Fruit fly (Drosophila melanogaster) whole organism, embryonic: ENCODE results near the gene yellow-e3.

Experiments used
- Abd-B ChIP-seq: fragments of 200-800 bp; sonication (Bioruptor generic); optimal IDR thresholded peaks from 2 replicates; lab custom pipeline; 2018; ENCODE audit warnings: missing biosample characterization, mild to moderate bottlenecking, missing genetic modification characterization, moderate library complexity
- Awh ChIP-seq: fragments of 200-800 bp; sonication (Bioruptor generic); IDR thresholded peaks from 2 replicates; pipeline ENCODE4, ENCODE4 v1.3.6; 2022; ENCODE audit warnings: missing biosample characterization, missing genetic modification characterization
- B-H2 ChIP-seq: fragments of 200-800 bp; sonication (Bioruptor generic); optimal IDR thresholded peaks from 2 replicates; lab custom pipeline; 2018; ENCODE audit warnings: missing biosample characterization, mild to moderate bottlenecking, missing genetic modification characterization
- Blimp-1 ChIP-seq: fragments of 200-800 bp; sonication (Bioruptor generic); optimal IDR thresholded peaks from 3 replicates; lab custom pipeline; 2018; ENCODE audit warnings: missing biosample characterization, missing genetic modification characterization, mild to moderate bottlenecking, moderate library complexity, missing genetic modification reagents
- CG10274 ChIP-seq: fragments of 200-800 bp; sonication (Bioruptor generic); optimal IDR thresholded peaks from 3 replicates; lab custom pipeline; 2017; ENCODE audit warnings: missing biosample characterization, mild to moderate bottlenecking, missing genetic modification characterization
- CG10366 ChIP-seq: fragments of 200-800 bp; sonication (Bioruptor generic); IDR thresholded peaks from 2 replicates; pipeline ENCODE4 v1.3.6; 2022; ENCODE audit warnings: missing biosample characterization, missing genetic modification characterization
- CG10431 ChIP-seq: fragments of 200-800 bp; sonication (Bioruptor generic); optimal IDR thresholded peaks from 3 replicates; lab custom pipeline; 2018; ENCODE audit warnings: missing biosample characterization, mild to moderate bottlenecking, missing genetic modification characterization
- CG1233 ChIP-seq: fragments of 200-800 bp; sonication (Bioruptor generic); optimal IDR thresholded peaks from 4 replicates; lab custom pipeline; 2018; ENCODE audit warnings: missing biosample characterization, mild to moderate bottlenecking, missing genetic modification characterization
- CG15479 ChIP-seq: fragments of 200-800 bp; sonication (Bioruptor generic); optimal IDR thresholded peaks from 3 replicates; lab custom pipeline; 2019; ENCODE audit warnings: missing biosample characterization, mild to moderate bottlenecking, missing genetic modification characterization, moderate library complexity
- CG17361 ChIP-seq: fragments of 200-800 bp; sonication (Bioruptor generic); IDR thresholded peaks from 3 replicates; pipeline ENCODE4 v1.3.6; 2022; ENCODE audit warnings: missing biosample characterization, missing genetic modification characterization
- CG17612 ChIP-seq: fragments of 200-800 bp; sonication (Bioruptor generic); IDR thresholded peaks from 2 replicates; pipeline ENCODE4 v1.3.6; 2022; ENCODE audit warnings: missing biosample characterization, missing genetic modification characterization
- CG3065 ChIP-seq: fragments of 200-800 bp; sonication (Bioruptor generic); optimal IDR thresholded peaks from 2 replicates; lab custom pipeline; 2016; ENCODE audit warnings: missing biosample characterization, missing genetic modification characterization
- CG31441 ChIP-seq: fragments of 200-800 bp; sonication (Bioruptor generic); IDR thresholded peaks from 2 replicates; pipeline ENCODE4 v1.3.6; 2022; ENCODE audit warnings: missing biosample characterization, missing genetic modification characterization
- CG3995 ChIP-seq: fragments of 200-800 bp; sonication (Bioruptor generic); optimal IDR thresholded peaks from 3 replicates; lab custom pipeline; 2016; ENCODE audit warnings: missing biosample characterization, missing genetic modification characterization
- CG6272 ChIP-seq: fragments of 200-800 bp; sonication (Bioruptor generic); IDR thresholded peaks from 2 replicates; pipeline ENCODE4 v1.3.6; 2022; ENCODE audit warnings: missing biosample characterization, missing genetic modification characterization
- CG6683 ChIP-seq: fragments of 200-800 bp; sonication (Bioruptor generic); optimal IDR thresholded peaks from 2 replicates; lab custom pipeline; 2017; ENCODE audit warnings: missing biosample characterization, mild to moderate bottlenecking, missing genetic modification characterization, missing genetic modification reagents
- CG7839 ChIP-seq: fragments of 200-800 bp; sonication (Bioruptor generic); optimal IDR thresholded peaks from 3 replicates; lab custom pipeline; 2018; ENCODE audit warnings: missing biosample characterization, mild to moderate bottlenecking, missing genetic modification characterization, moderate library complexity
- CG7963 ChIP-seq: fragments of 200-800 bp; sonication (Bioruptor generic); IDR thresholded peaks from 3 replicates; pipeline ENCODE4 v1.3.6; 2022; ENCODE audit warnings: missing biosample characterization, missing genetic modification characterization; ENCODE audit not compliant: partially characterized antibody
- CG9437 ChIP-seq: fragments of 200-800 bp; sonication (Bioruptor generic); optimal IDR thresholded peaks from 2 replicates; lab custom pipeline; 2018; ENCODE audit warnings: missing biosample characterization, mild to moderate bottlenecking, missing genetic modification characterization
- CG9932 ChIP-seq: fragments of 200-800 bp; sonication (Bioruptor generic); IDR thresholded peaks from 2 replicates; pipeline ENCODE4 v1.3.6; 2022; ENCODE audit warnings: missing biosample characterization, missing genetic modification characterization
- CkIIα-i1 ChIP-seq: fragments of 200-800 bp; sonication (Bioruptor generic); IDR thresholded peaks from 2 replicates; pipeline ENCODE4 v1.3.6; 2022; ENCODE audit warnings: missing biosample characterization, missing genetic modification characterization
- Dll ChIP-seq: fragments of 200-800 bp; sonication (Bioruptor generic); IDR thresholded peaks from 4 replicates; pipeline ENCODE4 v1.3.6; 2022; ENCODE audit warnings: missing biosample characterization, missing genetic modification characterization; ENCODE audit not compliant: partially characterized antibody
- E2f2 ChIP-seq: fragments of 200-800 bp; sonication (Bioruptor generic); IDR thresholded peaks from 2 replicates; pipeline ENCODE4 v1.3.6; 2022; ENCODE audit warnings: missing biosample characterization, missing genetic modification characterization
- ERR ChIP-seq: fragments of 200-800 bp; sonication (Bioruptor generic); optimal IDR thresholded peaks from 2 replicates; lab custom pipeline; 2016; ENCODE audit warnings: missing biosample characterization, missing genetic modification characterization
- Fer1 ChIP-seq: fragments of 200-800 bp; sonication (Bioruptor generic); optimal IDR thresholded peaks from 2 replicates; lab custom pipeline; 2017; ENCODE audit warnings: missing biosample characterization, mild to moderate bottlenecking, missing genetic modification characterization
- Fer2 ChIP-seq: fragments of 200-800 bp; sonication (Bioruptor generic); optimal IDR thresholded peaks from 2 replicates; lab custom pipeline; 2018; ENCODE audit warnings: missing biosample characterization, mild to moderate bottlenecking, missing genetic modification characterization, moderate library complexity
- H15 ChIP-seq: fragments of 200-800 bp; sonication (Bioruptor generic); IDR thresholded peaks from 3 replicates; pipeline ENCODE4 v1.3.6; 2022; ENCODE audit warnings: missing biosample characterization, missing genetic modification characterization
- H2.0 ChIP-seq: fragments of 200-800 bp; sonication (Bioruptor generic); IDR thresholded peaks from 2 replicates; pipeline ENCODE4 v1.3.6; 2022; ENCODE audit warnings: missing biosample characterization, missing genetic modification characterization
- HLH4C ChIP-seq: fragments of 200-800 bp; sonication (Bioruptor generic); IDR thresholded peaks from 3 replicates; pipeline ENCODE4 v1.3.6; 2022; ENCODE audit warnings: missing biosample characterization, missing genetic modification characterization; ENCODE audit not compliant: partially characterized antibody
- Max ChIP-seq: fragments of 200-800 bp; sonication (Bioruptor generic); optimal IDR thresholded peaks from 2 replicates; lab custom pipeline; 2016; ENCODE audit warnings: missing biosample characterization, mild to moderate bottlenecking, missing genetic modification characterization
- Mes4 ChIP-seq: fragments of 200-800 bp; sonication (Bioruptor generic); optimal IDR thresholded peaks from 2 replicates; lab custom pipeline; 2016; ENCODE audit warnings: missing biosample characterization, missing genetic modification characterization
- PHDP ChIP-seq: fragments of 200-800 bp; sonication (Bioruptor generic); optimal IDR thresholded peaks from 3 replicates; lab custom pipeline; 2018; ENCODE audit warnings: missing biosample characterization, mild to moderate bottlenecking, missing genetic modification characterization, moderate library complexity
- Poxn ChIP-seq: fragments of 200-800 bp; sonication (Bioruptor generic); IDR thresholded peaks from 2 replicates; pipeline ENCODE4 v1.3.6; 2022; ENCODE audit warnings: missing biosample characterization, missing genetic modification characterization
- Side ChIP-seq: fragments of 200-800 bp; sonication (Bioruptor generic); optimal IDR thresholded peaks from 2 replicates; lab custom pipeline; 2016; ENCODE audit warnings: missing biosample characterization, missing genetic modification characterization
- Tbp ChIP-seq: fragments of >200 bp; optimal IDR thresholded peaks from 2 replicates; lab custom pipeline; 2018; ENCODE audit warnings: missing biosample characterization, missing genetic modification characterization
- Usf ChIP-seq: fragments of 200-800 bp; sonication (Bioruptor generic); optimal IDR thresholded peaks from 2 replicates; lab custom pipeline; 2017; ENCODE audit warnings: missing genotype, missing biosample characterization, missing genetic modification characterization
- ab ChIP-seq: fragments of 200-800 bp; sonication (Bioruptor generic); optimal IDR thresholded peaks from 2 replicates; lab custom pipeline; 2016; ENCODE audit warnings: missing biosample characterization, missing genetic modification characterization
- ap ChIP-seq: fragments of 200-800 bp; sonication (Bioruptor generic); IDR thresholded peaks from 2 replicates; pipeline ENCODE4 v1.3.6; 2022; ENCODE audit warnings: missing biosample characterization, missing genetic modification characterization
- bab2 ChIP-seq: fragments of 200-800 bp; sonication (Bioruptor generic); optimal IDR thresholded peaks from 2 replicates; lab custom pipeline; 2016; ENCODE audit warnings: missing biosample characterization, missing genetic modification characterization
- cg ChIP-seq: fragments of 200-800 bp; sonication (Bioruptor generic); optimal IDR thresholded peaks from 3 replicates; lab custom pipeline; 2019; ENCODE audit warnings: missing biosample characterization, mild to moderate bottlenecking, missing genetic modification characterization, moderate library complexity
- dati ChIP-seq: fragments of 200-800 bp; sonication (Bioruptor generic); IDR thresholded peaks from 2 replicates; pipeline ENCODE4 v1.3.6; 2022; ENCODE audit warnings: missing biosample characterization, missing genetic modification characterization
- gsb ChIP-seq: fragments of 200-800 bp; sonication (Bioruptor generic); IDR thresholded peaks from 2 replicates; pipeline ENCODE4 v1.3.6; 2022; ENCODE audit warnings: missing biosample characterization, missing genetic modification characterization
- onecut ChIP-seq: fragments of 200-800 bp; sonication (Bioruptor generic); IDR thresholded peaks from 2 replicates; pipeline ENCODE4 v1.3.6; 2022; ENCODE audit warnings: missing biosample characterization, missing genetic modification characterization
- pho ChIP-seq: fragments of 200-800 bp; sonication (Bioruptor generic); optimal IDR thresholded peaks from 2 replicates; lab custom pipeline; 2016; ENCODE audit warnings: missing biosample characterization, missing genetic modification characterization
- sens ChIP-seq: fragments of 200-800 bp; sonication (Bioruptor generic); peaks from one replicate; lab custom pipeline; 2016; ENCODE audit warnings: missing biosample characterization, missing genetic modification characterization
- shn ChIP-seq: fragments of 200-800 bp; sonication (Bioruptor generic); optimal IDR thresholded peaks from 3 replicates; lab custom pipeline; 2016; ENCODE audit warnings: missing biosample characterization, missing genetic modification characterization
- slbo ChIP-seq: fragments of 200-800 bp; sonication (Bioruptor generic); IDR thresholded peaks from 2 replicates; pipeline ENCODE4 v1.3.6; 2022; ENCODE audit warnings: missing biosample characterization, missing genetic modification characterization
- tin ChIP-seq: fragments of 200-800 bp; sonication (Bioruptor generic); optimal IDR thresholded peaks from 3 replicates; lab custom pipeline; 2016; ENCODE audit warnings: missing biosample characterization, missing genetic modification characterization
- zfh1 ChIP-seq: fragments of 200-800 bp; sonication (Bioruptor generic); IDR thresholded peaks from 3 replicates; pipeline ENCODE4 v1.3.6; 2022; ENCODE audit warnings: missing biosample characterization, missing genetic modification characterization

Gene yellow-e3

DNA sequence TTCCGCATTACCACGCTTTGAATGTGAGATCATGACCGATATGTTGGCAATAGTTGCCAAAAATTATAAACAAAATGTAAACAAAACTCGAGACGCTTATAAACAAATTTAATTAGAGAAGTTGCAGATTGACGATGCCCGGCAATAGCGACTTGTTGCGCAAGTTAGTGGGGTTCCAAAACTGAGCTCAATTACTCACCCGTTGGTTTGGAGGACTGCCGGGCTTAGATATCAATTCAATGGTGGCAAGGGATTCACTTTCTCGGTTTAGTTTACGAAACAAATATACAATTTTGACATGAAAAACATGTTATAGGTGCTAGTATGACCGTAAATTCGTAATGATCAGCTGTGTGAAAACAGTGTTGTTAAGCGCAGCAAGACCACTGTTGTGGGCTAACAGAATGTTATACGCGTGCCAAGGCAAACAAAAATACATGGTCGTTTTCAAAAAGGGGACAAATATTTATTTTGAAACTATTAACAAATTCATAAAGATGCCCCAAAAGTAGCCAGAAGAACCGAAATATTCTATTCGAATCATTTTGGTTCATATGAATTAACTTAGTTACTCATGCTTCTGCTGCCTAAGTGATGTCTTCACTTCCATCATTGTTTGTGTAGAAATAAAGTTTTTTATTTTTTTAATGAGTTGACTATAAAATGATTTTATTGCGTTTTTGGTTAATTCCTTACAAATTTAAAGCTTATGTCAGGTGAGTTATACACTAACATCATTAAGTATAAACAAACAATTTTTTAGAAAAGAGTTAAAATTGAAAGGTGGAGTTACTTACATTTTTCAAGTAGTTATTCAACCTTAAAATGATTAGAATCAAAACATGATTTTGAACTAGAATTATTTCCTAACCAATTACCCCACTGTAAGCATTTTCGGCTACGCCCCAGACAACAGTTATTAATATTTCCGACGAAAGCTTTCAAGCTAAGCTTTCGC is 37.8 kb downstream of the yellow-e3 start, which contains the start of gene Elp6 (continued):
- TF ChIP-seq B-H2 (GFP tag; lab: Kevin White, UChicago) = no peak
- peak; percentile 59 for TF ChIP-seq PHDP
- TF ChIP-seq Poxn (GFP tag; lab: Robert Waterston, UW) = no peak
- TF ChIP-seq Blimp-1 = peak; percentile 48
- 0 out of 2 replicates have a peak, but pooled peaks have one; percentile 10 for TF ChIP-seq CG17612
- no peak for TF ChIP-seq cg
- TF ChIP-seq pho = peak; percentile 69
- TF ChIP-seq CG10274 (GFP tag; lab: Kevin White, UChicago) = peak; percentile 29
- peak; percentile 17; the same call in 1 of the 2 replicates for TF ChIP-seq E2f2
- TF ChIP-seq CG3065 (GFP tag; lab: Kevin White, UChicago) = no peak
- peak; percentile 66 for TF ChIP-seq CG10366 (GFP tag; lab: Robert Waterston, UW)
- no peak for TF ChIP-seq Dll
- peak; percentile 13 for TF ChIP-seq Abd-B
- no peak for TF ChIP-seq Tbp (GFP tag; lab: Kevin White, UChicago)
- peak; percentile 88 for TF ChIP-seq slbo
- peak; percentile 73 for TF ChIP-seq CG7839 (tag; lab: Kevin White, UChicago)
- peak; percentile 27; the same call in 1 of the 3 replicates for TF ChIP-seq zfh1 (GFP tag; lab: Robert Waterston, UW)
- TF ChIP-seq CG9932 = peak; percentile 70
- peak; percentile 90 for TF ChIP-seq CG17361 (GFP tag; lab: Robert Waterston, UW)
- no peak for TF ChIP-seq ab (GFP tag; lab: Kevin White, UChicago)
- peak; percentile 93 for TF ChIP-seq sens (GFP tag; lab: Kevin White, UChicago)
- peak; percentile 71 for TF ChIP-seq CG10431 (GFP tag; lab: Kevin White, UChicago)
- peak; percentile 74 for TF ChIP-seq H2.0 (GFP tag; lab: Robert Waterston, UW)
- TF ChIP-seq CG7963 (GFP tag; lab: Robert Waterston, UW) = no peak
- no peak for TF ChIP-seq gsb
- no peak for TF ChIP-seq HLH4C
- peak; percentile 75 for TF ChIP-seq CG9437 (GFP tag; lab: Kevin White, UChicago)
- peak; percentile 70 for TF ChIP-seq CG1233 (GFP tag; lab: Kevin White, UChicago)
- no peak for TF ChIP-seq Mes4 (GFP tag; lab: Kevin White, UChicago)
- peak; percentile 38 for TF ChIP-seq Max (GFP tag; lab: Kevin White, UChicago)
- TF ChIP-seq ERR (GFP tag; lab: Kevin White, UChicago) = no peak
- peak; percentile 52 for TF ChIP-seq ap
- peak; percentile 3 for TF ChIP-seq Side (GFP tag; lab: Kevin White, UChicago)
- TF ChIP-seq Awh (GFP tag; lab: Robert Waterston, UW) = peak; percentile 67; the same call in 1 of the 2 replicates
- peak; percentile 33 for TF ChIP-seq CG6272 (GFP tag; lab: Robert Waterston, UW)
- peak; percentile 49 for TF ChIP-seq shn
- TF ChIP-seq CG6683 (GFP tag; lab: Kevin White, UChicago) = peak; percentile 19
- peak; percentile 39 for TF ChIP-seq bab2 (GFP tag; lab: Kevin White, UChicago)
- TF ChIP-seq CG31441 (GFP tag; lab: Robert Waterston, UW) = peak; percentile 75; the same call in 1 of the 2 replicates
- TF ChIP-seq tin (GFP tag; lab: Kevin White, UChicago) = peak; percentile 45
- peak; percentile 37 for TF ChIP-seq Usf (GFP tag; lab: Kevin White, UChicago)
- TF ChIP-seq CkIIα-i1 (GFP tag; lab: Robert Waterston, UW) = 0 out of 2 replicates have a peak, but pooled peaks have one; percentile 10
- no peak for TF ChIP-seq CG15479 (GFP tag; lab: Kevin White, UChicago)
- 0 out of 2 replicates have a peak, but pooled peaks have one; percentile 35 for TF ChIP-seq dati (GFP tag; lab: Robert Waterston, UW)
- peak; percentile 25 for TF ChIP-seq CG3995 (GFP tag; lab: Kevin White, UChicago)
- peak; percentile 44; the same call in 1 of the 3 replicates for TF ChIP-seq H15 (GFP tag; lab: Robert Waterston, UW)
- peak; percentile 37 for TF ChIP-seq onecut (GFP tag; lab: Robert Waterston, UW)
- TF ChIP-seq Fer2 (tag; lab: Kevin White, UChicago) = peak; percentile 25
- peak; percentile 47 for TF ChIP-seq Fer1
